Fruit fly (Drosophila melanogaster) whole organism, adult: Measurements from ENCODE around the gene Vps60.

Source experiments
- CG11617 ChIP-seq: fragments of 200-800 bp; sonication (Bioruptor generic); optimal IDR thresholded peaks from 2 replicates; lab custom pipeline; 2017; ENCODE audit warnings: mild to moderate bottlenecking, missing biosample characterization, missing genetic modification reagents, missing genetic modification characterization
- CG12768 ChIP-seq: fragments of 200-800 bp; sonication (Bioruptor generic); optimal IDR thresholded peaks from 2 replicates; lab custom pipeline; 2017; ENCODE audit warnings: missing biosample characterization, missing genetic modification characterization, mild to moderate bottlenecking, moderate library complexity, missing genetic modification reagents
- CG14711 ChIP-seq: fragments of 200-800 bp; sonication (Bioruptor generic); optimal IDR thresholded peaks from 2 replicates; lab custom pipeline; 2018; ENCODE audit warnings: missing biosample characterization, mild to moderate bottlenecking, missing genetic modification characterization, moderate library complexity
- CG5204 ChIP-seq: fragments of 200-800 bp; sonication (Bioruptor generic); optimal IDR thresholded peaks from 2 replicates; lab custom pipeline; 2016; ENCODE audit warnings: missing biosample characterization, missing genetic modification characterization
- Clk ChIP-seq: fragments of 200-800 bp; sonication (Bioruptor generic); optimal IDR thresholded peaks from 2 replicates; lab custom pipeline; 2017; ENCODE audit warnings: missing biosample characterization, missing genetic modification characterization
- Crg-1 ChIP-seq: fragments of 200-800 bp; sonication (Bioruptor generic); optimal IDR thresholded peaks from 2 replicates; lab custom pipeline; 2016; ENCODE audit warnings: missing biosample characterization, missing genetic modification characterization
- cnc ChIP-seq, 2 experiments: fragments of >200 bp; optimal IDR thresholded peaks; 2 replicates each; lab custom pipeline; 2017
- tj ChIP-seq: fragments of 200-800 bp; sonication (Bioruptor generic); optimal IDR thresholded peaks from 3 replicates; lab custom pipeline; 2017; ENCODE audit warnings: missing biosample characterization, mild to moderate bottlenecking, missing genetic modification characterization, moderate library complexity

DNA sequence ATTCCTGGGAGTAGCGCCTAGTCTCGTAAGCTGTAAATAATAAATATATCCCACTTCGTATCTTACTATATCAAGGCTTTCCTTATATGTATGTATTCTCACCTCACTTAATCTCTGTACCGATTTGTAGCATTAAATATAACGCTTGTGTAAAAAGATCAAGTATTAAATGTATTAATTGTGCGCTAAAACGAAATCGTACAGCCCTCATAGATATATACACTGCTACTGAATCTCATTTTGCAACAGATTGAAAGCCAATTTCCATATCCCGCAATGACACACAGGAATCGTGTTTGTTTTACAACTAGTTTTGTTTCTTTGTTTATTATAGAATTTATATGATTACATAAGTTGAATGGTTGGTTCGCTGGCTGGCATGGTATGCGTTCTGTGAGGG lies 16.4 kb upstream of the Vps60 start:
- TF ChIP-seq CG12768 (no peak), tj (GFP tag; lab: Kevin White, UChicago) (no peak), cnc (optimal IDR thresholded peaks at IDR 0.05; lab: Kevin White, UChicago) (no peak), Crg-1 (GFP tag; lab: Kevin White, UChicago) (no peak), CG5204 (GFP tag; lab: Kevin White, UChicago) (no peak), CG14711 (tag; lab: Kevin White, UChicago) (no peak), CG11617 (GFP tag; lab: Kevin White, UChicago) (no peak), Clk (GFP tag; lab: Kevin White, UChicago) (no peak)
